Worm (Caenorhabditis elegans): Measurements from ENCODE around the gene srx-10.

DNA sequence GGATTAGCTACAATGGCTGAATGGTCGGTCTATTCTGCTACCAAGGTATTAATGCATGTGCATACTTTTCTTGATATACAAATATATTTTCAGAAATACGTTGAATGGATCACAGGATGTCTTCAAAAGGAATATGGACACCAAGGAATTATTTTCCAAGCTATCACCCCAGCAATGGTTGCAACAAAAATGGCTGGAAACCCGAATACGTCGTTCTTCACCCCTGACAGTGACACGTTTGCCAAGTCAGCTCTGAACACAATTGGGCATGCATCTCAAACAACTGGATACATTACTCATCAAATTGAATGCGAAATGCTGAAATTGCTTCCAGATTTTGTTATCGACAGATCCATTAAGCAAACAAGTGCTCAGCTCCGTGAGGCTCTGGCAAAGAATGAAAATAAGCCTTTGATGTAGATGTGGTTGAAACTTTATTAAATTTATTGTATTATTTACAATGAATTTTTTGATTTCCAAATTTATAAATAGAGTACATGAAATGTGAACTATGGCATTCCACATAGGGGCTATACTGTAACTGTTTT lies 38.7 kb downstream of the srx-10 start:
- no peak for TF ChIP-seq nhr-77 (tag; optimal IDR thresholded peaks at IDR 0.05)
- peak in 1 of 2 experiments; percentile 45 for TF ChIP-seq lsy-2 (tag; optimal IDR thresholded peaks at IDR 0.05)
- no peak for TF ChIP-seq lin-15B (tag; optimal IDR thresholded peaks at IDR 0.05)
- no peak for TF ChIP-seq ceh-82 (tag; optimal IDR thresholded peaks at IDR 0.05)
